Worm (Caenorhabditis elegans) whole organism, young adult: ENCODE data around the gene ttbk-2.1.
"Not testable (repeated sequence)": the region's sequence is repeated elsewhere in the genome, so short reads cannot be mapped to it uniquely, and the experiment has no call there.

ENCODE experiments used
- B0019.2 ChIP-seq: fragments of 200-800 bp; sonication (Bioruptor generic); conservative IDR thresholded peaks from 2 replicates; pipeline ENCODE4 v1.3.6; 2022; ENCODE audit warnings: missing genetic modification reagents, missing genetic modification characterization, missing compliant biosample characterization
- F33H1.4 ChIP-seq: fragments of 200-800 bp; sonication (Bioruptor generic); IDR thresholded peaks from 2 replicates; pipeline ENCODE4 v1.3.6; 2022; ENCODE audit warnings: missing genetic modification reagents, missing genetic modification characterization, missing compliant biosample characterization
- F55B11.4 ChIP-seq: sonication (generic microtip); optimal IDR thresholded peaks from 2 replicates; lab custom pipeline; 2016; ENCODE audit warnings: missing compliant biosample characterization, missing genetic modification characterization, borderline replicate concordance; ENCODE audit not compliant: insufficient read depth
- K12H6.12 ChIP-seq: fragments of 200-800 bp; sonication (Bioruptor generic); optimal IDR thresholded peaks from 2 replicates; lab custom pipeline; 2018; ENCODE audit warnings: mild to moderate bottlenecking, missing genetic modification characterization, missing compliant biosample characterization
- T07F8.4 ChIP-seq: sonication (generic microtip); optimal IDR thresholded peaks from 2 replicates; lab custom pipeline; 2016; ENCODE audit warnings: mild to moderate bottlenecking, missing genetic modification characterization, moderate library complexity, missing compliant biosample characterization
- Y53G8AR.9 ChIP-seq: fragments of 200-800 bp; sonication (Bioruptor generic); conservative IDR thresholded peaks from 2 replicates; pipeline ENCODE4 v1.3.6; 2022; ENCODE audit warnings: missing genetic modification reagents, missing genetic modification characterization, missing compliant biosample characterization
- Y56A3A.18 ChIP-seq: fragments of 200-800 bp; sonication (Bioruptor generic); IDR thresholded peaks from 2 replicates; pipeline ENCODE4 v1.3.6; 2022; ENCODE audit warnings: missing genetic modification reagents, missing genetic modification characterization, missing compliant biosample characterization
- ama-1 ChIP-seq, 3 experiments: fragments of 150-350 bp in 1 of 3; sonication (generic microtip) in 2 of 3; optimal IDR thresholded peaks; 2 replicates each; lab custom pipeline; 2014 to 2018; ENCODE audit warnings: missing biosample characterization in 2 of 3, missing genetic modification characterization in 2 of 3, missing genetic modification reagents in 2 of 3
- athp-1 ChIP-seq: sonication (generic microtip); optimal IDR thresholded peaks from 2 replicates; lab custom pipeline; 2017; ENCODE audit warnings: mild to moderate bottlenecking, missing genetic modification characterization, missing compliant biosample characterization
- attf-5 ChIP-seq: fragments of 200-800 bp; sonication (Bioruptor generic); optimal IDR thresholded peaks from 2 replicates; lab custom pipeline; 2018; ENCODE audit warnings: mild to moderate bottlenecking, missing genetic modification characterization, missing compliant biosample characterization
- bed-1 ChIP-seq: fragments of 200-800 bp; sonication (Bioruptor generic); IDR thresholded peaks from 2 replicates; pipeline ENCODE4 v1.3.6; 2022; ENCODE audit warnings: missing genetic modification reagents, missing genetic modification characterization, missing compliant biosample characterization
- bed-2 ChIP-seq: fragments of 200-800 bp; sonication (Bioruptor generic); IDR thresholded peaks from 2 replicates; pipeline ENCODE4 v1.3.6; 2022; ENCODE audit warnings: missing genetic modification reagents, missing genetic modification characterization, missing compliant biosample characterization
- ceh-100 ChIP-seq: fragments of 200-800 bp; sonication (Bioruptor generic); IDR thresholded peaks from 2 replicates; pipeline ENCODE4 v1.3.6; 2022; ENCODE audit warnings: missing genetic modification reagents, missing genetic modification characterization, missing compliant biosample characterization
- ceh-27 ChIP-seq: fragments of 200-800 bp; sonication (Bioruptor generic); optimal IDR thresholded peaks from 2 replicates; lab custom pipeline; 2018; ENCODE audit warnings: mild to moderate bottlenecking, missing genetic modification characterization, moderate library complexity, missing compliant biosample characterization
- ceh-58 ChIP-seq: fragments of 200-800 bp; sonication (Bioruptor generic); IDR thresholded peaks from 2 replicates; pipeline ENCODE4 v1.3.6; 2022; ENCODE audit warnings: missing genetic modification characterization, missing compliant biosample characterization
- chd-7 ChIP-seq: sonication (generic microtip); optimal IDR thresholded peaks from 2 replicates; lab custom pipeline; 2016; ENCODE audit warnings: mild to moderate bottlenecking, missing genetic modification characterization, moderate library complexity, missing compliant biosample characterization
- die-1 ChIP-seq: sonication (generic microtip); optimal IDR thresholded peaks from 2 replicates; lab custom pipeline; 2016; ENCODE audit warnings: missing genotype, mild to moderate bottlenecking, missing genetic modification characterization, missing compliant biosample characterization
- dpff-1 ChIP-seq: sonication (generic microtip); optimal IDR thresholded peaks from 2 replicates; lab custom pipeline; 2017; ENCODE audit warnings: mild to moderate bottlenecking, missing genetic modification characterization, missing compliant biosample characterization
- efl-1 ChIP-seq: fragments of 150-350 bp; optimal IDR thresholded peaks from 2 replicates; lab custom pipeline; 2014; ENCODE audit warnings: missing biosample characterization, missing genetic modification reagents, missing genetic modification characterization
- egrh-3 ChIP-seq: fragments of 200-800 bp; sonication (Bioruptor generic); IDR thresholded peaks from 2 replicates; pipeline ENCODE4 v1.3.6; 2022; ENCODE audit warnings: missing genetic modification reagents, missing genetic modification characterization, missing compliant biosample characterization
- hlh-12 ChIP-seq: sonication (generic microtip); optimal IDR thresholded peaks from 2 replicates; lab custom pipeline; 2016; ENCODE audit warnings: missing genetic modification characterization, missing compliant biosample characterization
- hlh-26 ChIP-seq: fragments of 200-800 bp; sonication (Bioruptor generic); conservative IDR thresholded peaks from 2 replicates; pipeline ENCODE4 v1.3.6; 2022; ENCODE audit warnings: missing genetic modification reagents, missing genetic modification characterization, missing compliant biosample characterization
- hrde-1 ChIP-seq: sonication (generic microtip); optimal IDR thresholded peaks from 2 replicates; lab custom pipeline; 2016; ENCODE audit warnings: missing genetic modification characterization, mild to moderate bottlenecking, missing compliant biosample characterization, moderate library complexity, missing genotype, missing genetic modification reagents, borderline replicate concordance
- let-607 ChIP-seq, 2 experiments: fragments of 200-800 bp in 1 of 2; sonication (Bioruptor generic) in 1 of 2; sonication (generic microtip) in 1 of 2; optimal IDR thresholded peaks; 2 replicates each; lab custom pipeline; 2016 to 2018; ENCODE audit warnings: mild to moderate bottlenecking in 2 of 2, missing compliant biosample characterization in 2 of 2, missing genetic modification characterization in 2 of 2, moderate library complexity in 2 of 2, missing genotype in 1 of 2
- madf-10 ChIP-seq: sonication (generic microtip); optimal IDR thresholded peaks from 2 replicates; lab custom pipeline; 2016; ENCODE audit warnings: mild to moderate bottlenecking, missing genetic modification characterization, missing compliant biosample characterization
- nfya-2 ChIP-seq: fragments of 200-800 bp; sonication (Bioruptor generic); IDR thresholded peaks from 2 replicates; pipeline ENCODE4 v1.3.6; 2022; ENCODE audit warnings: missing genetic modification reagents, missing genetic modification characterization, missing compliant biosample characterization
- nhr-80 ChIP-seq: sonication (generic microtip); optimal IDR thresholded peaks from 2 replicates; lab custom pipeline; 2016; ENCODE audit warnings: missing genetic modification characterization, missing compliant biosample characterization
- pha-4 ChIP-seq: fragments of 150-350 bp; sonication (generic microtip); optimal IDR thresholded peaks from 2 replicates; lab custom pipeline; 2014; ENCODE audit warnings: missing biosample characterization, missing genetic modification reagents, missing genetic modification characterization
- repo-1 ChIP-seq: sonication (generic microtip); optimal IDR thresholded peaks from 2 replicates; lab custom pipeline; 2017; ENCODE audit warnings: mild to moderate bottlenecking, missing genetic modification characterization, missing compliant biosample characterization
- snpc-1.1 ChIP-seq: sonication (generic microtip); optimal IDR thresholded peaks from 2 replicates; lab custom pipeline; 2017; ENCODE audit warnings: missing genetic modification characterization, mild to moderate bottlenecking, missing compliant biosample characterization, antibody characterized with exemption, moderate library complexity, missing genotype, missing genetic modification reagents; ENCODE audit not compliant: insufficient read depth
- snpc-1.3 ChIP-seq: sonication (generic microtip); optimal IDR thresholded peaks from 2 replicates; lab custom pipeline; 2017; ENCODE audit warnings: missing genetic modification characterization, mild to moderate bottlenecking, missing compliant biosample characterization, antibody characterized with exemption, moderate library complexity, missing genotype, missing genetic modification reagents; ENCODE audit not compliant: insufficient read depth
- somi-1 ChIP-seq: fragments of 200-800 bp; sonication (Bioruptor generic); optimal IDR thresholded peaks from 2 replicates; lab custom pipeline; 2018; ENCODE audit warnings: mild to moderate bottlenecking, missing genetic modification characterization, missing compliant biosample characterization
- sptf-2 ChIP-seq: fragments of 200-800 bp; sonication (Bioruptor generic); optimal IDR thresholded peaks from 2 replicates; lab custom pipeline; 2018; ENCODE audit warnings: mild to moderate bottlenecking, missing genetic modification characterization, missing compliant biosample characterization
- tbp1 ChIP-seq: fragments of 200-800 bp; sonication (Bioruptor generic); optimal IDR thresholded peaks from 2 replicates; lab custom pipeline; 2018; ENCODE audit warnings: mild to moderate bottlenecking, missing genetic modification characterization, missing compliant biosample characterization
- tlf-1 ChIP-seq: fragments of 200-800 bp; sonication (Bioruptor generic); optimal IDR thresholded peaks from 2 replicates; lab custom pipeline; 2018; ENCODE audit warnings: mild to moderate bottlenecking, missing genetic modification characterization, missing compliant biosample characterization
- zfh-2 ChIP-seq: fragments of 200-800 bp; sonication (Bioruptor generic); conservative IDR thresholded peaks from 2 replicates; pipeline ENCODE4 v1.3.6; 2022; ENCODE audit warnings: missing genetic modification reagents, missing genetic modification characterization, missing compliant biosample characterization
- ztf-18 ChIP-seq: sonication (generic microtip); optimal IDR thresholded peaks from 2 replicates; lab custom pipeline; 2016; ENCODE audit warnings: missing genotype, mild to moderate bottlenecking, missing genetic modification characterization, missing compliant biosample characterization
- ztf-22 ChIP-seq: fragments of 200-800 bp; sonication (Bioruptor generic); optimal IDR thresholded peaks from 2 replicates; lab custom pipeline; 2018; ENCODE audit warnings: mild to moderate bottlenecking, missing genetic modification characterization, moderate library complexity, missing compliant biosample characterization
- ztf-28 ChIP-seq: fragments of 200-800 bp; sonication (Bioruptor generic); IDR thresholded peaks from 2 replicates; pipeline ENCODE4 v1.3.6; 2022; ENCODE audit warnings: missing genetic modification reagents, missing genetic modification characterization, missing compliant biosample characterization

The ttbk-2.1 gene

DNA sequence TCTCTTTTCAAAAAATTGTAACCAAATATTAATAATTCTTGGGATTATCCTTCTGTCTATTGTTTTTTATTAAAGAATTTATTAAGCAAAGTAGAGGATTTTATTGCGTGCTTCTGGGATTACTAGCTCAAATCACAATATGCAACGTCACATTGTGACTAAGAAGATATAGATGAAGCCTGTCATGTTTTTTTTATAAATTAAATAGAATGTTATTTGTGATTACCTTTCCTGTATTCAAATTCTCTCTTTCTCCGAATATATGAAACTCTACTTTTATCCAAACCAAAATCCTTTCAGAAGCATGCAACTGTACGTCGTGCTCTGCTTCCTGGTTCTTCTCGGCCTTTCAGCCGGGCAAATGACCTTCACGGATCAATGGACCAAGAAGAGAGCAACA, 32.1 kb downstream of the ttbk-2.1 start, which contains the start of gene nlp-47:
nlp-47 (plus strand) TSS at position 301 of the 400 bp plus-strand sequence.
- TF ChIP-seq ama-1 (optimal IDR thresholded peaks at IDR 0.05; lab: Kevin White, UChicago) (no peak), ama-1 (GFP tag; optimal IDR thresholded peaks at IDR 0.05; lab: Kevin White, UChicago) (no peak), hlh-12 (tag; lab: Kevin White, UChicago) (no peak), egrh-3 (no peak), tlf-1 (GFP tag; lab: Kevin White, UChicago) (no peak), F33H1.4 (no peak), nhr-80 (no peak), madf-10 (tag; lab: Kevin White, UChicago) (no peak), T07F8.4 (tag; lab: Kevin White, UChicago) (no peak), ceh-27 (GFP tag; lab: Kevin White, UChicago) (no peak), repo-1 (no peak), efl-1 (GFP tag; lab: Kevin White, UChicago) (no peak), nfya-2 (no peak), tbp1 (GFP tag; lab: Kevin White, UChicago) (no peak), hrde-1 (no peak)

DNA sequence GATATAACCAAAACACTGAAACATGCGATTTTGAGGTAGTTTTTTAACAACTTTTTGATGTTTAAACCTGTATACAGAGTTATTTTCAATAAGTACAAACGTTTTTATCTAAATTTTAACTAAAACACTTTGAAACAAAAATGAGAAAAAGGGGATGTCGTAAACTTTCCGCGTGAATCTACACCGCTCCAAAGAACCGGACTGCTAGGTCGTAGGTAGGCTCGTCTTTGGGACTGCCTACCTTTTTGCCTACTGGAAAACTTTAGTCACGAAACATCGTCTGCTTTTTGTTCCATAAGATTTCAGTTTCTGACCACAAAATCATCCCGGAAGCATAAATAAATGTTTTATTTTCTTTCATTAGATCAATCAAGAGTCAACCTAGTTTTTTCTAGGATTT, 32.7 kb downstream of the ttbk-2.1 start:
- TF ChIP-seq athp-1 (no peak), ceh-58 (GFP tag; lab: Robert Waterston, UW) (no peak), hlh-26 (GFP tag; lab: Robert Waterston, UW) (no peak), ceh-100 (GFP tag; lab: Robert Waterston, UW) (no peak), chd-7 (tag; lab: Kevin White, UChicago) (no peak), ztf-28 (GFP tag; lab: Robert Waterston, UW) (no peak), T07F8.4 (tag; lab: Kevin White, UChicago) (no peak), sptf-2 (GFP tag; lab: Kevin White, UChicago) (no peak), zfh-2 (GFP tag; lab: Robert Waterston, UW) (no peak), pha-4 (tag; lab: Kevin White, UChicago) (no peak), snpc-1.1 (tag; lab: Kevin White, UChicago) (no peak), dpff-1 (tag; lab: Kevin White, UChicago) (no peak), madf-10 (tag; lab: Kevin White, UChicago) (no peak), attf-5 (GFP tag; lab: Kevin White, UChicago) (no peak), efl-1 (GFP tag; lab: Kevin White, UChicago) (no peak), bed-2 (GFP tag; lab: Robert Waterston, UW) (no peak)

DNA sequence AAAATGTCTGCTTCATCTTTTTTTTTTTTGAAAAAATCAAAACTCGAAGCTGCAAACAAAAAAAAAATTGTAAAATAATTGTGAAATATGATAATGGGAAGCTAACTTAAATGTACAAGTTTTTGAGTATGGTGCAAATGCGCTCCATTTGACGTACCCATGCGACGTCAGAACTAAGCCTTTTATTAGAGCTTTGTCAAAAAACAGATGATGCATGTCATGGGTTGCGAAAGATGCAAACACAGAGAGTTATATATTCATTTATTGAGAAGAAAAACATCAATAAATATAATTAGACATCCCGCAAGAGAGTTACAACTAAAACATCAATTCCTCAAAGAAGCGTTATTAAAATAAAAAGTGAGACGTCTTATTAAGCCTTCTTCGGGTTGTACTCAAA, 36.0 kb downstream of the ttbk-2.1 start:
- no peak for TF ChIP-seq B0019.2
- TF ChIP-seq F33H1.4, result no peak
- TF ChIP-seq die-1, result no peak

DNA sequence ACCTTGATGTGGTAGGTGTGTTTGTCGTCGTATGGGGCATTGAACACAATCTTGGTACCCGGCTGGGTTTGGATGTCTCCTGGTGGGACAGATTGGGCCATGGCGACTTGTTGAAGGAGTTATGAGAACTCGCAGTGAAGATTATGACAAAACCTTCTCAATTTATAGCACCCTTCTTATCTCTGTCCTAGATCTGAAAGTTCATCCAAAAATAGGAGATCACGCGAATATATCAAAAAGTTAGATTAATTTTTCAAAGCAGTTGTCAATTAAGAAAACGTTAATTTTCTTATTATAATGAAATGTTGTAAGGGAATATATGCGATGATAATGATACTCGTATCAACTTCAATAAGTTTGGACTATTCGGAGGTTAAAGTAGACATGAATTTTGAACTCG, 36.8 kb downstream of the ttbk-2.1 start, which contains the start of gene msp-51:
msp-51 (minus strand) TSS at position 101 of the 400 bp plus-strand sequence.
- TF ChIP-seq somi-1 (GFP tag; lab: Kevin White, UChicago); hlh-26 (GFP tag; lab: Robert Waterston, UW); Y56A3A.18 (GFP tag; lab: Robert Waterston, UW): not testable (repeated sequence)

DNA sequence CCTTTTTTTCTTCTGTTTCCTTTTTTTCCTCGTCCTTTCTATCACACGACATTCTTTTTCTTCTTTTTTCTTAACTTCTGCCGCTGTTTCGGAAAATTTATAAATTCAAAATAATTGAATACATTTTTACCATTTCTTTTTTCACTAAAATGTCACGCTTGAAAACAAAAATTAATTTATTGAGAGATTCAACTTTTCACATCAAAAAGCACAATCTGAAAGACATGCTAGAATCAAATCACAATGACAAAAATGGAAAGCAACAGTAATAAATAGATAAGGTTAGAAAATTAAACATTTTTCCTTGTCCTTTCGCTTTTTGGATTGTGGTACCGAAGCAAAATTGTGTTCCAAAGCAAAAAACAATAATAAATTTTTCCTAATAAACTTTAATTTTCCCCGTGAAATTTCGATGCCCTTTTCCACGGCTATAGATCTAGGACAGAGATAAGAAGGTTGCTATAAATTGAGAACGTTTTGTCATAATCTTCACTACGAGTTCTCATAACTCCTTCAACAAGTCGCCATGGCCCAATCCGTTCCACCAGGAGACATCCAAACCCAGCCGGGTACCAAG, 39.0 kb downstream of the ttbk-2.1 start, which contains the start of the genes ZK354.6 and msp-113:
ZK354.6 (minus strand) TSS at position 101 of the 577 bp plus-strand sequence.
msp-113 (plus strand) TSS at position 527 of the 577 bp plus-strand sequence.
- TF ChIP-seq Y53G8AR.9 (no peak), bed-1 (no peak), ztf-22 (GFP tag; lab: Kevin White, UChicago) (no peak), F55B11.4 (tag; lab: Kevin White, UChicago) (no peak), ztf-18 (tag; lab: Kevin White, UChicago) (no peak), snpc-1.3 (tag; lab: Kevin White, UChicago) (no peak), let-607 (tag; optimal IDR thresholded peaks at IDR 0.05; lab: Kevin White, UChicago) (no peak), snpc-1.1 (tag; lab: Kevin White, UChicago) (no peak), die-1 (no peak), nhr-80 (no peak), K12H6.12 (tag; lab: Kevin White, UChicago) (no peak)
